Worm (Caenorhabditis elegans) whole organism, young adult: ENCODE results near the gene srd-54.
A peak's percentile ranks its signal among the peaks of the same experiment; 100 is the strongest.

Experiments
- F33H1.4 ChIP-seq: fragments of 200-800 bp; sonication (Bioruptor generic); IDR thresholded peaks from 2 replicates; pipeline ENCODE4 v1.3.6; 2022; ENCODE audit warnings: missing genetic modification reagents, missing genetic modification characterization, missing compliant biosample characterization
- F37B4.10 ChIP-seq: fragments of 200-800 bp; sonication (Bioruptor generic); IDR thresholded peaks from 2 replicates; pipeline ENCODE4 v1.3.6; 2022; ENCODE audit warnings: missing genetic modification characterization, missing compliant biosample characterization
- F39B2.1 ChIP-seq: fragments of 200-800 bp; sonication (Bioruptor generic); IDR thresholded peaks from 2 replicates; pipeline ENCODE4 v1.3.6; 2022; ENCODE audit warnings: missing genetic modification reagents, missing genetic modification characterization, missing compliant biosample characterization
- F49E8.2 ChIP-seq: sonication (generic microtip); optimal IDR thresholded peaks from 3 replicates; lab custom pipeline; 2017; ENCODE audit warnings: missing genetic modification characterization, mild to moderate bottlenecking, missing compliant biosample characterization, antibody characterized with exemption, moderate library complexity; ENCODE audit not compliant: insufficient read depth
- K11D2.4 ChIP-seq: fragments of 200-800 bp; sonication (Bioruptor generic); IDR thresholded peaks from 2 replicates; pipeline ENCODE4 v1.3.6; 2022; ENCODE audit warnings: missing genetic modification reagents, missing genetic modification characterization, missing compliant biosample characterization
- K12H6.12 ChIP-seq: fragments of 200-800 bp; sonication (Bioruptor generic); optimal IDR thresholded peaks from 2 replicates; lab custom pipeline; 2018; ENCODE audit warnings: mild to moderate bottlenecking, missing genetic modification characterization, missing compliant biosample characterization
- Y79H2A.3 ChIP-seq: fragments of 200-800 bp; sonication (Bioruptor generic); conservative IDR thresholded peaks from 2 replicates; pipeline ENCODE4 v1.3.6; 2022; ENCODE audit warnings: missing genetic modification reagents, missing genetic modification characterization, missing compliant biosample characterization
- aptf-2 ChIP-seq: fragments of 200-800 bp; sonication (Bioruptor generic); conservative IDR thresholded peaks from 2 replicates; pipeline ENCODE4 v1.3.6; 2022; ENCODE audit warnings: missing genetic modification reagents, missing genetic modification characterization, missing compliant biosample characterization
- attf-6 ChIP-seq: fragments of 200-800 bp; sonication (Bioruptor generic); IDR thresholded peaks from 2 replicates; pipeline ENCODE4 v1.3.6; 2022; ENCODE audit warnings: missing genetic modification reagents, missing genetic modification characterization, missing compliant biosample characterization
- ccch-3 ChIP-seq: fragments of 200-800 bp; sonication (Bioruptor generic); optimal IDR thresholded peaks from 2 replicates; lab custom pipeline; 2018; ENCODE audit warnings: mild to moderate bottlenecking, missing genetic modification characterization, missing compliant biosample characterization
- cebp-2 ChIP-seq: fragments of 200-800 bp; sonication (Bioruptor generic); IDR thresholded peaks from 2 replicates; pipeline ENCODE4 v1.3.6; 2022; ENCODE audit warnings: missing genetic modification characterization, missing compliant biosample characterization
- ceh-100 ChIP-seq: fragments of 200-800 bp; sonication (Bioruptor generic); IDR thresholded peaks from 2 replicates; pipeline ENCODE4 v1.3.6; 2022; ENCODE audit warnings: missing genetic modification reagents, missing genetic modification characterization, missing compliant biosample characterization
- ceh-58 ChIP-seq: fragments of 200-800 bp; sonication (Bioruptor generic); IDR thresholded peaks from 2 replicates; pipeline ENCODE4 v1.3.6; 2022; ENCODE audit warnings: missing genetic modification characterization, missing compliant biosample characterization
- dox-1 ChIP-seq: fragments of 200-800 bp; sonication (Bioruptor generic); IDR thresholded peaks from 2 replicates; pipeline ENCODE4 v1.3.6; 2022; ENCODE audit warnings: missing genetic modification reagents, missing genetic modification characterization, missing compliant biosample characterization
- egrh-3 ChIP-seq: fragments of 200-800 bp; sonication (Bioruptor generic); IDR thresholded peaks from 2 replicates; pipeline ENCODE4 v1.3.6; 2022; ENCODE audit warnings: missing genetic modification reagents, missing genetic modification characterization, missing compliant biosample characterization
- fkh-3 ChIP-seq: sonication (generic microtip); optimal IDR thresholded peaks from 2 replicates; lab custom pipeline; 2016; ENCODE audit warnings: mild to moderate bottlenecking, missing genetic modification characterization, missing compliant biosample characterization
- gei-17 ChIP-seq: fragments of 200-800 bp; sonication (Bioruptor generic); optimal IDR thresholded peaks from 2 replicates; lab custom pipeline; 2018; ENCODE audit warnings: mild to moderate bottlenecking, missing genetic modification characterization, missing compliant biosample characterization
- hmg-1.2 ChIP-seq: fragments of 200-800 bp; sonication (Bioruptor generic); IDR thresholded peaks from 2 replicates; pipeline ENCODE4 v1.3.6; 2022; ENCODE audit warnings: missing genetic modification reagents, missing genetic modification characterization, missing compliant biosample characterization
- hmg-20 ChIP-seq: fragments of 200-800 bp; sonication (Bioruptor generic); IDR thresholded peaks from 2 replicates; pipeline ENCODE4 v1.3.6; 2022; ENCODE audit warnings: missing genetic modification reagents, missing genetic modification characterization, missing compliant biosample characterization
- let-526 ChIP-seq: fragments of 200-800 bp; sonication (Bioruptor generic); IDR thresholded peaks from 2 replicates; pipeline ENCODE4 v1.3.6; 2022; ENCODE audit warnings: missing genetic modification reagents, missing genetic modification characterization, missing compliant biosample characterization
- lin-35 ChIP-seq, 3 experiments: fragments of 150-350 bp in 2 of 3; sonication (generic microtip) in 1 of 3; optimal IDR thresholded peaks; 2 replicates each; lab custom pipeline; 2014 to 2018; ENCODE audit warnings: missing biosample characterization in 3 of 3, missing genetic modification characterization in 3 of 3, missing genetic modification reagents in 3 of 3
- lsy-27 ChIP-seq: sonication (generic microtip); optimal IDR thresholded peaks from 2 replicates; lab custom pipeline; 2017; ENCODE audit warnings: missing genetic modification characterization, mild to moderate bottlenecking, missing compliant biosample characterization, antibody characterized with exemption, missing genotype, borderline replicate concordance; ENCODE audit not compliant: insufficient read depth
- mel-28 ChIP-seq: sonication (generic microtip); optimal IDR thresholded peaks from 2 replicates; lab custom pipeline; 2016; ENCODE audit warnings: borderline replicate concordance, mild to moderate bottlenecking, missing genetic modification characterization, missing compliant biosample characterization
- mxl-1 ChIP-seq: sonication (generic microtip); optimal IDR thresholded peaks from 2 replicates; lab custom pipeline; 2016; ENCODE audit warnings: missing genetic modification characterization, missing compliant biosample characterization
- nhr-80 ChIP-seq: sonication (generic microtip); optimal IDR thresholded peaks from 2 replicates; lab custom pipeline; 2016; ENCODE audit warnings: missing genetic modification characterization, missing compliant biosample characterization
- pha-4 ChIP-seq: fragments of 150-350 bp; sonication (generic microtip); optimal IDR thresholded peaks from 2 replicates; lab custom pipeline; 2014; ENCODE audit warnings: missing biosample characterization, missing genetic modification reagents, missing genetic modification characterization
- rec-8 ChIP-seq, 2 experiments: sonication (generic microtip); optimal IDR thresholded peaks; 2 replicates each; lab custom pipeline; 2016; ENCODE audit warnings: mild to moderate bottlenecking in 2 of 2, missing genetic modification characterization in 2 of 2, missing genetic modification reagents in 2 of 2, missing genotype in 2 of 2, missing biosample characterization in 1 of 2, missing compliant biosample characterization in 1 of 2, moderate library complexity in 1 of 2
- somi-1 ChIP-seq: fragments of 200-800 bp; sonication (Bioruptor generic); optimal IDR thresholded peaks from 2 replicates; lab custom pipeline; 2018; ENCODE audit warnings: mild to moderate bottlenecking, missing genetic modification characterization, missing compliant biosample characterization
- tbp1 ChIP-seq: fragments of 200-800 bp; sonication (Bioruptor generic); optimal IDR thresholded peaks from 2 replicates; lab custom pipeline; 2018; ENCODE audit warnings: mild to moderate bottlenecking, missing genetic modification characterization, missing compliant biosample characterization
- zfh-2 ChIP-seq: fragments of 200-800 bp; sonication (Bioruptor generic); conservative IDR thresholded peaks from 2 replicates; pipeline ENCODE4 v1.3.6; 2022; ENCODE audit warnings: missing genetic modification reagents, missing genetic modification characterization, missing compliant biosample characterization
- ztf-25 ChIP-seq: fragments of 200-800 bp; sonication (Bioruptor generic); IDR thresholded peaks from 2 replicates; pipeline ENCODE4 v1.3.6; 2022; ENCODE audit warnings: missing genetic modification reagents, missing genetic modification characterization, missing compliant biosample characterization
- ztf-28 ChIP-seq: fragments of 200-800 bp; sonication (Bioruptor generic); IDR thresholded peaks from 2 replicates; pipeline ENCODE4 v1.3.6; 2022; ENCODE audit warnings: missing genetic modification reagents, missing genetic modification characterization, missing compliant biosample characterization

The srd-54 gene

ce11 chrII:7446683-7447082, 14.3 kb downstream of the srd-54 start:
- TF ChIP-seq dox-1 (GFP tag; lab: Robert Waterston, UW) (peak; percentile 51), ztf-25 (0 out of 2 replicates have a peak, but pooled peaks have one; percentile 3), Y79H2A.3 (GFP tag; lab: Robert Waterston, UW) (0 out of 2 replicates have a peak, but pooled peaks have one; percentile 43), K11D2.4 (GFP tag; lab: Robert Waterston, UW) (0 out of 2 replicates have a peak, but pooled peaks have one; percentile 10), aptf-2 (GFP tag; lab: Robert Waterston, UW) (0 out of 2 replicates have a peak, but pooled peaks have one; percentile 33)
- TF ChIP-seq, all 124 proteins: peak for 5; not testable (repeated sequence) for 119

DNA sequence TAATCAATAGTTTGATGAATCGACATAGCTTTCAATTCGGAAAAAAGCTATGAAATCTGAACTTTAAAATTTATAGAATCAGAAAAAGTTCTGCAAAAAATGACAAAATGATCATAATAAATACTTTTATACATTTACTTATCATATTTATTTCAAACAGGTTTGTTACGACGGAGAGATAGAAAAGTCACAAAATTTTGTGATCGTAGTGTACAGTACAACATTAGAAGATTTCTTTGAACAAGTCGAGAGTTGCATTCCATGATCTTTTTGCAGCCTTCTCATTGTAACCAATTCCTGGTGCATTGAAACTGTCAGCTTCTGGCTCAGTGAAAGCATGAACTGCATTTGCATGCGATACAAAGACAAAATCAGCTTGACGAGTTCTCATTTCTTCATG, 23.8 kb downstream of the srd-54 start, which contains the start of gene D1022.3:
Gene D1022.3, minus strand, starts transcription at position 101 of the 400 bp plus-strand sequence.
- TF ChIP-seq mel-28 (tag; lab: Kevin White, UChicago) (no peak), hmg-20 (GFP tag; lab: Robert Waterston, UW) (no peak), F39B2.1 (GFP tag; lab: Robert Waterston, UW) (no peak), mxl-1 (tag; lab: Kevin White, UChicago) (no peak), rec-8 (tag; optimal IDR thresholded peaks at IDR 0.05; lab: Kevin White, UChicago) (no peak), ccch-3 (GFP tag; lab: Kevin White, UChicago) (no peak), K11D2.4 (GFP tag; lab: Robert Waterston, UW) (no peak), lin-35 (GFP tag; optimal IDR thresholded peaks at IDR 0.05; lab: Kevin White, UChicago) (no peak), ztf-28 (GFP tag; lab: Robert Waterston, UW) (no peak), zfh-2 (GFP tag; lab: Robert Waterston, UW) (no peak), ceh-58 (no peak)

DNA sequence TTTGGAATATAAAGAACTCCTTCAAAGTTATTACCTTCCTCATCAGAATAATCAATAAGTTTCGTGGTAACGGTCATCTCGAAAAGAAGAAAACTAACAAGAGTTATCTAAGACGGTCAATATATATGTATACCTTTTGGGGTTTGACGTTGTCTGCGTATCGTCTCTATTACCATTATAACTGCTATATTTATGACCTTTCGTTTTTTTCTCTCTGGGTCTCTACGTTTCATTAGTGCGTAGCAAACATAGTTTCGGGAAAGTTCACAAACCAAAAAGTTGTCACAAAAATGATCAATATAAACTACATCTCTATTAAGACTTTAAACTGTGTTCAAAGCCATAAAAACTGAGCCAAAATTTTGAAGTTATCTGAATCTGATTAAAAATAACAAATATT, 24.8 kb downstream of the srd-54 start, which contains the start of gene D1022.4:
Gene D1022.4, minus strand, starts transcription at position 83 of the 400 bp plus-strand sequence.
- TF ChIP-seq hmg-1.2 (GFP tag; lab: Robert Waterston, UW) (peak; percentile 15; the same call in 1 of the 2 replicates), tbp1 (GFP tag; lab: Kevin White, UChicago) (no peak), nhr-80 (peak; percentile 30), ceh-58 (no peak)

- TF ChIP-seq cebp-2 (no peak), tbp1 (GFP tag; lab: Kevin White, UChicago) (no peak), egrh-3 (GFP tag; lab: Robert Waterston, UW) (no peak), dox-1 (GFP tag; lab: Robert Waterston, UW) (no peak), F49E8.2 (tag; lab: Kevin White, UChicago) (no peak), gei-17 (GFP tag; lab: Kevin White, UChicago) (no peak), fkh-3 (tag; lab: Kevin White, UChicago) (no peak), pha-4 (tag; lab: Kevin White, UChicago) (no peak), nhr-80 (no peak), K12H6.12 (tag; lab: Kevin White, UChicago) (no peak), F37B4.10 (GFP tag; lab: Robert Waterston, UW) (no peak), let-526 (no peak), F33H1.4 (GFP tag; lab: Robert Waterston, UW) (no peak), somi-1 (no peak), Y79H2A.3 (GFP tag; lab: Robert Waterston, UW) (no peak), lsy-27 (no peak), attf-6 (GFP tag; lab: Robert Waterston, UW) (no peak), ceh-100 (GFP tag; lab: Robert Waterston, UW) (no peak)
These were observed 26.3 kb downstream of the srd-54 start, which contains the start of gene D1022.5 for ce11 chrII:7458706-7459105. Gene D1022.5 (minus strand): TSS chrII:7458806.
